Worm (Caenorhabditis elegans): ENCODE results near the gene fbxb-87.
A peak's percentile ranks its signal among the peaks of the same experiment; 100 is the strongest.

fbxb-87 gene

DNA sequence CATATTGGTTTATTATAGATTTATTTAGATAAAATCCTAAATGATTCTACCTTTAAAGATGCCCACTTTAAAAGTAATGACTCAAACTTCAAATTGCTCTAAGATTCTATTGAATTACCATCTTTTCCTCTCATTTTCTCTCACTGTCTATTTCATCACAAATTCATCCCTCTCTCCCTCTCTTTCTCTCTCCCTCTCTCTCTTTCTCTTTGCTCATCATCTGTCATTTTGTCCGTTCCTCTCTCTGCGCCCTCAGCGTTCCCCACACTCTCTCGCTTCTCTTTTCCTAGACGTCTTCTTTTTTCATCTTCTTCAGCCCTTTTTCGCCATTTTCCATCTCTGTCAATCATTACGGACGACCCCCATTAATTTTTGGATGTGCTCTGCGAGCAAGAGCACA, 10.8 kb downstream of the fbxb-87 start (continued):
- TF ChIP-seq elt-2 (tag; optimal IDR thresholded peaks at IDR 0.05) (no peak), ceh-31 (tag; optimal IDR thresholded peaks at IDR 0.05) (peak; percentile 45)

ce11 chrIII:10906325-10906724, 12.0 kb downstream of the fbxb-87 start:
- peak; percentile 15 for TF ChIP-seq che-1 (tag; optimal IDR thresholded peaks at IDR 0.05)
- no peak for TF ChIP-seq hlh-15 (tag; optimal IDR thresholded peaks at IDR 0.05)
- TF ChIP-seq tbx-2 (tag; optimal IDR thresholded peaks at IDR 0.05), result peak; percentile 9
- peak; percentile 27 for TF ChIP-seq ceh-48 (tag; optimal IDR thresholded peaks at IDR 0.05)
- peak; percentile 87 for TF ChIP-seq ceh-34 (tag; optimal IDR thresholded peaks at IDR 0.05)
- no peak for TF ChIP-seq ceh-24 (tag; optimal IDR thresholded peaks at IDR 0.05)

DNA sequence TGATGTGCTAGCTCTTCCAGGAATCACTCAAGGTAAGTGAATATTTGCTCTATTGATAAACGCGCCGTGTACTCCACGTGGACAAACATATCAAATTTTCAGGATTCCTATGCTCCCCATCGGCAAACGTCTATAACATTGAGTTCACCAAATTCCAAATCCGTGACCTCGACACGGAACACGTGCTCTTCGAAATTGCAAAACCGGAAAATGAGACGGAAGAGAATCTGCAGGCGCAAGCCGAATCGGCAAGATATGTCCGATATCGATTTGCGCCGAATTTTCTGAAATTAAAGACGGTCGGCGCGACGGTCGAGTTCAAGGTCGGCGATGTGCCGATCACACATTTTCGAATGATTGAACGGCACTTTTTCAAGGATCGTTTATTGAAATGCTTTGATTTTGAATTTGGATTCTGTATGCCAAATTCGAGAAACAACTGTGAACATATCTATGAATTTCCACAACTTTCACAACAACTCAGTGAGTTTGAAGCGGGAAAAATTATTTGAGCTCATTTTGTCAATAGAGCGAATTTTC, 13.4 kb downstream of the fbxb-87 start:
- TF ChIP-seq lin-11 (tag; optimal IDR thresholded peaks at IDR 0.05), result no peak
- TF ChIP-seq F13H6.1 (tag; optimal IDR thresholded peaks at IDR 0.05), result no peak
- no peak for TF ChIP-seq pag-3 (tag; optimal IDR thresholded peaks at IDR 0.05; ENCODE audit: borderline replicate concordance)
- TF ChIP-seq unc-86 (tag; optimal IDR thresholded peaks at IDR 0.05), result no peak
- no peak for TF ChIP-seq ahr-1 (tag; optimal IDR thresholded peaks at IDR 0.05)
- TF ChIP-seq ztf-16 (tag; optimal IDR thresholded peaks at IDR 0.05), result no peak
- TF ChIP-seq npax-4 (tag; optimal IDR thresholded peaks at IDR 0.05), result no peak
- no peak for TF ChIP-seq rnt-1 (tag; optimal IDR thresholded peaks at IDR 0.05)
- TF ChIP-seq T23F11.4 (GFP tag; optimal IDR thresholded peaks at IDR 0.05), result no peak
- no peak for TF ChIP-seq ama-1 (optimal IDR thresholded peaks at IDR 0.05)
- no peak for TF ChIP-seq mec-3 (tag; optimal IDR thresholded peaks at IDR 0.05; ENCODE audit: borderline replicate concordance)
- no peak for TF ChIP-seq fax-1 (tag; optimal IDR thresholded peaks at IDR 0.05)
- no peak for TF ChIP-seq pax-1 (tag; optimal IDR thresholded peaks at IDR 0.05)
- no peak for TF ChIP-seq pha-2 (tag; optimal IDR thresholded peaks at IDR 0.05)
- no peak for TF ChIP-seq ceh-2 (tag; optimal IDR thresholded peaks at IDR 0.05)
- TF ChIP-seq zip-5 (tag; optimal IDR thresholded peaks at IDR 0.05), result no peak
- TF ChIP-seq ceh-24 (tag; optimal IDR thresholded peaks at IDR 0.05), result no peak

- TF ChIP-seq dmd-4 (tag; optimal IDR thresholded peaks at IDR 0.05; ENCODE audit: borderline replicate concordance) (no peak), ceh-2 (tag; optimal IDR thresholded peaks at IDR 0.05) (no peak), ceh-9 (tag; optimal IDR thresholded peaks at IDR 0.05) (no peak), elt-4 (tag; optimal IDR thresholded peaks at IDR 0.05) (no peak), unc-42 (tag; optimal IDR thresholded peaks at IDR 0.05) (no peak), unc-3 (GFP tag; conservative IDR thresholded peaks at IDR 0.05) (no peak), unc-3 (tag; optimal IDR thresholded peaks at IDR 0.05) (no peak), dve-1 (tag; optimal IDR thresholded peaks at IDR 0.05) (no peak), ttx-3 (tag; optimal IDR thresholded peaks at IDR 0.05) (no peak), pat-9 (tag; optimal IDR thresholded peaks at IDR 0.05) (no peak), nhr-232 (tag; optimal IDR thresholded peaks at IDR 0.05) (no peak), lim-6 (tag; optimal IDR thresholded peaks at IDR 0.05) (no peak), C08G9.2 (tag; optimal IDR thresholded peaks at IDR 0.05) (no peak), npax-4 (tag; optimal IDR thresholded peaks at IDR 0.05) (no peak), sox-4 (tag; optimal IDR thresholded peaks at IDR 0.05) (no peak)
These were observed 14.2 kb downstream of the fbxb-87 start for ce11 chrIII:10908543-10908942.

ce11 chrIII:10909166-10909565, 14.8 kb downstream of the fbxb-87 start:
- TF ChIP-seq ceh-6 (GFP tag; optimal IDR thresholded peaks at IDR 0.05) (no peak), rnt-1 (tag; optimal IDR thresholded peaks at IDR 0.05) (no peak), ceh-31 (tag; optimal IDR thresholded peaks at IDR 0.05) (no peak), hlh-30 (tag; optimal IDR thresholded peaks at IDR 0.05; ENCODE audit: insufficient read depth) (no peak), nfya-1 (tag; optimal IDR thresholded peaks at IDR 0.05) (no peak)
